Worm (Caenorhabditis elegans): Measurements from ENCODE around the gene srh-159.

The srh-159 gene

DNA sequence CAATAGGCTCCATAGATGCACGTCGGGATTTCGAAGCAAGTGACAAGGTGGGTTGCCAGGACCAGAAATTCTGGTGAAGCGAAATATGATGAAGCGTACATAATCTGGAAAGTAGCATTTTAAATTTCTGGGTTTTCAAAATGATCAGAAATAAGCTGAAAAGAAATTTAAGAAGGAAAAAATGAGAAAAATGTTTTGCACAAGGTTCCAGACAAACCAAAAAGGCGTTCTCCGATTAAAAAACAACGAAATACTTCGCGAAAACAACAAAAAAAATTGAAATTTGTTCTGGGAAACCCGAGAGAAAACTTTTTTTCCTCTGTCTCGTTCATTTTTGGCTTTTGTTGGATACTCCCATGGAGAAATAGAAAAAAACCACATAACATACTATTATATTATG lies 41.2 kb downstream of the srh-159 start, which contains the start of gene srh-252 (continued):
- TF ChIP-seq nfya-2 (GFP tag; IDR thresholded peaks at IDR 0.05): no peak

DNA sequence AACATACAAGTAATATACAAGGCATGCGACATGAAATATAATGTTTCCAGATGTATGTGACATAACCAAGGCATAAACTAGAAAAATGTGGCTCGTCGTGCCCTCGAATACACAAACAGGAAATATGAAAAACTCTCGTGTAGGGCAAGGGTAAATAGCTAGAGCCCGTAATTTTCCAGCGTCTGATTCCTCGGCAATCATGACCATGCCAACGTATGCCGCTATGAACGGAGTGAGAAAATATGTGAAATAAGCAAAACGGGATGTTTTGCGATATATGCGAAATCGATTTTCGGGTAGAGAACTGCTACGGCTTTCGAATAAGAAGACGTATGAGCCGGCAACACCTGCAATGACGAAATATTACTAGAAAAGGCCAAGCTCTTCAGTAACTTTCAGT lies 43.2 kb downstream of the srh-159 start, which contains the start of gene scl-25:
TSS of gene scl-25 (plus strand) at position 301 of the 400 bp plus-strand sequence.
- no peak for TF ChIP-seq nfya-2 (GFP tag; IDR thresholded peaks at IDR 0.05)
- TF ChIP-seq sdz-38 (tag; optimal IDR thresholded peaks at IDR 0.05): no peak
- TF ChIP-seq ztf-22 (GFP tag; optimal IDR thresholded peaks at IDR 0.05): no peak
- no peak for TF ChIP-seq fkh-3 (tag; optimal IDR thresholded peaks at IDR 0.05)
- TF ChIP-seq Y67H2A.10 (GFP tag; conservative IDR thresholded peaks at IDR 0.05): no peak
- no peak for TF ChIP-seq lsl-1 (GFP tag; optimal IDR thresholded peaks at IDR 0.05)
- no peak for TF ChIP-seq ztf-26 (tag; optimal IDR thresholded peaks at IDR 0.05)
- no peak for TF ChIP-seq F52B5.7 (tag; optimal IDR thresholded peaks at IDR 0.05)
- no peak for TF ChIP-seq rpc-1 (optimal IDR thresholded peaks at IDR 0.05)
- no peak for TF ChIP-seq rpc-1 (tag; optimal IDR thresholded peaks at IDR 0.05)
- no peak for TF ChIP-seq ceh-91 (GFP tag; IDR thresholded peaks at IDR 0.05)
- TF ChIP-seq mxl-1 (tag; optimal IDR thresholded peaks at IDR 0.05): no peak
- no peak for TF ChIP-seq chd-7 (tag; optimal IDR thresholded peaks at IDR 0.05)
- TF ChIP-seq gei-17 (GFP tag; optimal IDR thresholded peaks at IDR 0.05): no peak
- no peak for TF ChIP-seq K11D2.4 (GFP tag; IDR thresholded peaks at IDR 0.05)
- no peak for TF ChIP-seq snpc-1.1 (tag; optimal IDR thresholded peaks at IDR 0.05; ENCODE audit: insufficient read depth)
- no peak for TF ChIP-seq F33H1.4 (GFP tag; IDR thresholded peaks at IDR 0.05)
- TF ChIP-seq tbx-9 (tag; optimal IDR thresholded peaks at IDR 0.05; ENCODE audit: borderline replicate concordance): no peak
- TF ChIP-seq rec-8 (tag; optimal IDR thresholded peaks at IDR 0.05): no peak
- TF ChIP-seq akir-1 (GFP tag; optimal IDR thresholded peaks at IDR 0.05): no peak
- TF ChIP-seq lag-1 (GFP tag; IDR thresholded peaks at IDR 0.05): no peak

DNA sequence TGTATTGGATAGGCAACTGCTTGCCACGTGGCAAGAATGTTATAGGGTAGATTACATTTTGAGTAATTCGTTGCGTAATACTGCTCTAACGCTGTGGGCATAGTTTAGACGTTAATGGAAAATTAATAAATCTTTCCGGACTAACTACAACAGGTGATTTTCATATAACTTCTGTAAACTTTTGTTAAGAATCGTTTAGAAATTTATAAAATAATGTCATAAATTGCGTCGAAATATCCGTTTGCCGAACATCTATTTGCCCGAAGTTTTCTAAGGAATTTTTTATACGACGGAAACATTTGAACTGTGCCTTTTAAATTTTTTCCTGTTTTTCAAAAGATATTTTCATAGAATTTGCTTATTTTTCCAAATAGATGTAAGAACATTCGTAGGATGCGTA lies 44.0 kb downstream of the srh-159 start, which contains the start of gene srh-112:
TSS of gene srh-112 (minus strand) at position 101 of the 400 bp plus-strand sequence.
- no peak for TF ChIP-seq snpc-3.4 (tag; optimal IDR thresholded peaks at IDR 0.05)
- TF ChIP-seq chd-7 (tag; optimal IDR thresholded peaks at IDR 0.05): no peak
- TF ChIP-seq nhr-27 (tag; optimal IDR thresholded peaks at IDR 0.05): no peak
- no peak for TF ChIP-seq let-607 (tag; optimal IDR thresholded peaks at IDR 0.05)
- TF ChIP-seq ceh-79 (tag; optimal IDR thresholded peaks at IDR 0.05): no peak
- TF ChIP-seq ZK185.1 (tag; optimal IDR thresholded peaks at IDR 0.05; ENCODE audit: poor library complexity, severe bottlenecking): no peak
- TF ChIP-seq atf-7 (tag; optimal IDR thresholded peaks at IDR 0.05): no peak
- no peak for TF ChIP-seq aptf-3 (GFP tag; IDR thresholded peaks at IDR 0.05)
- TF ChIP-seq somi-1 (GFP tag; optimal IDR thresholded peaks at IDR 0.05): no peak
- no peak for TF ChIP-seq repo-1 (tag; optimal IDR thresholded peaks at IDR 0.05)
- TF ChIP-seq egl-18 (GFP tag; IDR thresholded peaks at IDR 0.05): no peak
- TF ChIP-seq hsf-1 (GFP tag; IDR thresholded peaks at IDR 0.05): no peak

DNA sequence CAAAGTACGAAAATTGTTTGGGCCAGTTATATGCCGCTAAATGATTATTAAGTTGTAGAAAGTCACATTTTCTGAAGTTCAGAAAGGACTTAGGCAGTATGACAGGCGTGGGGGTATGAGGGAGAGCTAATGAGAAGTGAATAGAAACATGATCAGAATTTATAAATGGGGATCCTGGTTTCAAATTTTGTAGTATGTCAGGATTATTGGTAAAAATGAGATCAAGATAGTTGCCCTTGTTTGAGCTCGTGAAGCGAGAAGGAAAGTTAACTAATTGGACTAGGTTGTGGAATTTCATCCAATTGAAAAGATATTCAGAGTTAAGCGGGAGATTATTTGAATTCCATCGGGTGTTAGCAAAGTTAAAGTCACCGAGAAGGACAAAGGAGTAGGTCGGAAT lies 50.3 kb downstream of the srh-159 start:
- TF ChIP-seq lin-40 (tag; optimal IDR thresholded peaks at IDR 0.05) (no peak), F22D6.2 (tag; optimal IDR thresholded peaks at IDR 0.05) (no peak), hsf-1 (GFP tag; IDR thresholded peaks at IDR 0.05) (no peak), zim-3 (tag; optimal IDR thresholded peaks at IDR 0.05) (no peak), egl-44 (GFP tag; IDR thresholded peaks at IDR 0.05) (no peak), nfyb-1 (GFP tag; IDR thresholded peaks at IDR 0.05) (no peak), snpc-1.3 (tag; optimal IDR thresholded peaks at IDR 0.05; ENCODE audit: insufficient read depth) (no peak), hmg-1.2 (GFP tag; IDR thresholded peaks at IDR 0.05) (no peak), Y53F4B.3 (GFP tag; IDR thresholded peaks at IDR 0.05) (no peak), ceh-91 (GFP tag; IDR thresholded peaks at IDR 0.05) (no peak), zfh-2 (GFP tag; conservative IDR thresholded peaks at IDR 0.05) (no peak), aptf-3 (GFP tag; IDR thresholded peaks at IDR 0.05) (no peak), ccch-3 (GFP tag; optimal IDR thresholded peaks at IDR 0.05) (no peak), snpc-1.1 (tag; optimal IDR thresholded peaks at IDR 0.05; ENCODE audit: insufficient read depth) (no peak), ceh-27 (GFP tag; optimal IDR thresholded peaks at IDR 0.05) (no peak), F57C9.4 (tag; optimal IDR thresholded peaks at IDR 0.05) (no peak), egl-18 (GFP tag; IDR thresholded peaks at IDR 0.05) (no peak), sptf-2 (GFP tag; optimal IDR thresholded peaks at IDR 0.05) (no peak)

All from whole organism, young adult.